Worm (Caenorhabditis elegans) whole organism, L4 larva: ENCODE results near the gene Y49F6B.14.

Experiments
- D1046.2 ChIP-seq: fragments of 200-800 bp; sonication (Bioruptor generic); IDR thresholded peaks from 2 replicates; pipeline ENCODE4 v1.3.6; 2022; ENCODE audit warnings: missing genetic modification characterization, missing compliant biosample characterization
- F44E2.7 ChIP-seq: fragments of 200-800 bp; sonication (Bioruptor generic); IDR thresholded peaks from 2 replicates; pipeline ENCODE4 v2.1.2; 2022; ENCODE audit warnings: missing genetic modification characterization, missing compliant biosample characterization
- R02D3.7 ChIP-seq: fragments of 150-350 bp; sonication (generic microtip); optimal IDR thresholded peaks from 3 replicates; lab custom pipeline; 2014; ENCODE audit warnings: missing biosample characterization, missing genetic modification characterization
- T26A8.4 ChIP-seq: fragments of 200-800 bp; sonication (Bioruptor generic); IDR thresholded peaks from 2 replicates; pipeline ENCODE4 v1.3.6; 2022; ENCODE audit warnings: missing genetic modification characterization, missing compliant biosample characterization
- Y48G9A.11 ChIP-seq: fragments of 200-800 bp; sonication (Bioruptor generic); IDR thresholded peaks from 2 replicates; pipeline ENCODE4 v1.3.6; 2022; ENCODE audit warnings: missing genetic modification reagents, missing genetic modification characterization, missing compliant biosample characterization
- Y5F2A.4 ChIP-seq: fragments of 200-800 bp; sonication (Bioruptor generic); optimal IDR thresholded peaks from 2 replicates; lab custom pipeline; 2018; ENCODE audit warnings: mild to moderate bottlenecking, missing genetic modification characterization, missing compliant biosample characterization
- Y75B8A.6 ChIP-seq: fragments of 200-800 bp; sonication (Bioruptor generic); IDR thresholded peaks from 2 replicates; pipeline ENCODE4 v1.3.6; 2022; ENCODE audit warnings: missing genetic modification reagents, missing genetic modification characterization, missing compliant biosample characterization
- ZK546.5 ChIP-seq, 2 experiments: sonication (generic microtip); optimal IDR thresholded peaks; 2 replicates each; lab custom pipeline; 2017; ENCODE audit warnings: missing biosample characterization in 2 of 2, missing genetic modification characterization in 2 of 2
- ceh-20 ChIP-seq: fragments of 200-800 bp; sonication (Bioruptor generic); IDR thresholded peaks from 2 replicates; pipeline ENCODE4 v1.3.6; 2022; ENCODE audit warnings: missing genetic modification reagents, missing genetic modification characterization, missing compliant biosample characterization
- ceh-82 ChIP-seq: sonication (generic microtip); optimal IDR thresholded peaks from 2 replicates; lab custom pipeline; 2017; ENCODE audit warnings: missing biosample characterization, missing genetic modification characterization
- ctbp-1 ChIP-seq: fragments of 200-800 bp; sonication (Bioruptor generic); IDR thresholded peaks from 2 replicates; pipeline ENCODE4 v1.3.6; 2022; ENCODE audit warnings: missing genetic modification reagents, missing genetic modification characterization, missing compliant biosample characterization
- dmd-9 ChIP-seq: fragments of 200-800 bp; sonication (Bioruptor generic); IDR thresholded peaks from 2 replicates; pipeline ENCODE4 v1.3.6; 2022; ENCODE audit warnings: missing genetic modification reagents, missing genetic modification characterization, missing compliant biosample characterization
- duxl-1 ChIP-seq: sonication (generic microtip); optimal IDR thresholded peaks from 2 replicates; lab custom pipeline; 2016; ENCODE audit warnings: mild to moderate bottlenecking, missing genetic modification characterization, moderate library complexity, missing compliant biosample characterization; ENCODE audit not compliant: poor library complexity
- egl-43 ChIP-seq: fragments of 200-800 bp; sonication (Bioruptor generic); IDR thresholded peaks from 2 replicates; pipeline ENCODE4 v1.3.6; 2022; ENCODE audit warnings: missing genetic modification reagents, missing genetic modification characterization, missing compliant biosample characterization
- fkh-10 ChIP-seq: fragments of 150-350 bp; optimal IDR thresholded peaks from 2 replicates; lab custom pipeline; 2014; ENCODE audit warnings: missing biosample characterization, missing genetic modification reagents, missing genetic modification characterization
- fos-1 ChIP-seq: fragments of 150-350 bp; optimal IDR thresholded peaks from 2 replicates; lab custom pipeline; 2014; ENCODE audit warnings: missing biosample characterization, missing genetic modification characterization
- hlh-11 ChIP-seq: fragments of 200-800 bp; sonication (Bioruptor generic); optimal IDR thresholded peaks from 2 replicates; lab custom pipeline; 2018; ENCODE audit warnings: mild to moderate bottlenecking, missing genetic modification characterization, missing compliant biosample characterization
- hlh-30 ChIP-seq: sonication (generic microtip); optimal IDR thresholded peaks from 2 replicates; lab custom pipeline; 2017; ENCODE audit warnings: antibody characterized with exemption, mild to moderate bottlenecking, missing genetic modification characterization, missing compliant biosample characterization; ENCODE audit not compliant: insufficient read depth
- hmg-1.1 ChIP-seq: fragments of 200-800 bp; sonication (Bioruptor generic); IDR thresholded peaks from 2 replicates; pipeline ENCODE4 v1.3.6; 2022; ENCODE audit warnings: missing genetic modification reagents, missing genetic modification characterization, missing compliant biosample characterization
- jun-1 ChIP-seq: fragments of 150-350 bp; optimal IDR thresholded peaks from 2 replicates; lab custom pipeline; 2014; ENCODE audit warnings: missing biosample characterization, missing genetic modification reagents, missing genetic modification characterization
- lin-13 ChIP-seq: fragments of 150-350 bp; optimal IDR thresholded peaks from 2 replicates; lab custom pipeline; 2014; ENCODE audit warnings: missing biosample characterization, missing genetic modification reagents, missing genetic modification characterization
- lin-29 ChIP-seq: fragments of 200-800 bp; sonication (Bioruptor generic); IDR thresholded peaks from 2 replicates; pipeline ENCODE4 v1.3.6; 2022; ENCODE audit warnings: missing genetic modification reagents, missing genetic modification characterization, missing compliant biosample characterization
- lin-38 ChIP-seq: fragments of 200-800 bp; sonication (Bioruptor generic); IDR thresholded peaks from 2 replicates; pipeline ENCODE4 v1.3.6; 2022; ENCODE audit warnings: missing genetic modification reagents, missing genetic modification characterization, missing compliant biosample characterization
- lin-39 ChIP-seq: fragments of 150-350 bp; optimal IDR thresholded peaks from 2 replicates; lab custom pipeline; 2014; ENCODE audit warnings: missing biosample characterization, missing genetic modification reagents, missing genetic modification characterization
- lir-3 ChIP-seq: sonication (generic microtip); optimal IDR thresholded peaks from 2 replicates; lab custom pipeline; 2016; ENCODE audit warnings: mild to moderate bottlenecking, missing genetic modification characterization, missing compliant biosample characterization
- lsy-2 ChIP-seq, 2 experiments: fragments of 150-350 bp in 1 of 2; sonication (generic microtip) in 1 of 2; optimal IDR thresholded peaks; 2 replicates each; lab custom pipeline; 2014 to 2017; ENCODE audit warnings: missing biosample characterization in 2 of 2, missing genetic modification characterization in 2 of 2
- madf-5 ChIP-seq, 2 experiments: fragments of 200-800 bp; sonication (Bioruptor generic); IDR thresholded peaks; 2 replicates each; pipeline ENCODE4 v1.3.6; 2022; ENCODE audit warnings: missing compliant biosample characterization in 2 of 2, missing genetic modification characterization in 2 of 2
- madf-9 ChIP-seq: fragments of 200-800 bp; sonication (Bioruptor generic); conservative IDR thresholded peaks from 2 replicates; pipeline ENCODE4 v1.3.6; 2022; ENCODE audit warnings: missing genetic modification reagents, missing genetic modification characterization, missing compliant biosample characterization
- mep-1 ChIP-seq: fragments of 150-350 bp; sonication (generic microtip); optimal IDR thresholded peaks from 3 replicates; lab custom pipeline; 2014; ENCODE audit warnings: missing biosample characterization, missing genetic modification characterization
- mxl-3 ChIP-seq: fragments of 200-800 bp; sonication (Bioruptor generic); optimal IDR thresholded peaks from 2 replicates; lab custom pipeline; 2018; ENCODE audit warnings: mild to moderate bottlenecking, missing genetic modification characterization, missing compliant biosample characterization
- nhr-10 ChIP-seq: fragments of 150-350 bp; optimal IDR thresholded peaks from 2 replicates; lab custom pipeline; 2014; ENCODE audit warnings: missing biosample characterization, missing genetic modification characterization
- nhr-102 ChIP-seq: sonication (generic microtip); optimal IDR thresholded peaks from 2 replicates; lab custom pipeline; 2016; ENCODE audit warnings: mild to moderate bottlenecking, missing genetic modification characterization, moderate library complexity, missing compliant biosample characterization
- nhr-111 ChIP-seq: fragments of 200-800 bp; sonication (Bioruptor generic); optimal IDR thresholded peaks from 2 replicates; lab custom pipeline; 2018; ENCODE audit warnings: mild to moderate bottlenecking, missing genetic modification characterization, missing compliant biosample characterization
- nhr-28 ChIP-seq: fragments of 150-350 bp; optimal IDR thresholded peaks from 2 replicates; lab custom pipeline; 2014; ENCODE audit warnings: missing biosample characterization, missing genetic modification characterization
- nhr-42 ChIP-seq: fragments of 200-800 bp; sonication (Bioruptor generic); IDR thresholded peaks from 2 replicates; pipeline ENCODE4 v1.3.6; 2022; ENCODE audit warnings: missing genetic modification characterization, missing compliant biosample characterization
- nhr-76 ChIP-seq: fragments of 150-350 bp; optimal IDR thresholded peaks from 2 replicates; lab custom pipeline; 2014; ENCODE audit warnings: missing biosample characterization, missing genetic modification characterization
- nhr-77 ChIP-seq: fragments of 150-350 bp; optimal IDR thresholded peaks from 2 replicates; lab custom pipeline; 2014; ENCODE audit warnings: missing biosample characterization, missing genetic modification characterization
- rbr-2 ChIP-seq: sonication (generic microtip); optimal IDR thresholded peaks from 2 replicates; lab custom pipeline; 2016; ENCODE audit warnings: missing genotype, missing genetic modification characterization, missing compliant biosample characterization
- saeg-2 ChIP-seq: fragments of 200-800 bp; sonication (Bioruptor generic); IDR thresholded peaks from 2 replicates; pipeline ENCODE4 v1.3.6; 2022; ENCODE audit warnings: missing genetic modification reagents, missing genetic modification characterization, missing compliant biosample characterization
- sdz-12 ChIP-seq: fragments of 200-800 bp; sonication (Bioruptor generic); optimal IDR thresholded peaks from 2 replicates; lab custom pipeline; 2018; ENCODE audit warnings: mild to moderate bottlenecking, missing genetic modification characterization, missing compliant biosample characterization
- spr-1 ChIP-seq: sonication (generic microtip); optimal IDR thresholded peaks from 2 replicates; lab custom pipeline; 2016; ENCODE audit warnings: mild to moderate bottlenecking, missing genetic modification characterization, missing compliant biosample characterization
- tra-1 ChIP-seq: fragments of 200-800 bp; sonication (Bioruptor generic); IDR thresholded peaks from 2 replicates; pipeline ENCODE4 v1.3.6; 2022; ENCODE audit warnings: missing genetic modification reagents, missing genetic modification characterization, missing compliant biosample characterization
- zfp-3 ChIP-seq: fragments of 200-800 bp; sonication (Bioruptor generic); conservative IDR thresholded peaks from 2 replicates; pipeline ENCODE4 v1.3.6; 2022; ENCODE audit warnings: missing genetic modification reagents, missing genetic modification characterization, missing compliant biosample characterization
- zip-2 ChIP-seq: fragments of 150-350 bp; optimal IDR thresholded peaks from 2 replicates; lab custom pipeline; 2014; ENCODE audit warnings: missing biosample characterization, missing genetic modification characterization
- ztf-11 ChIP-seq: fragments of 150-350 bp; optimal IDR thresholded peaks from 2 replicates; lab custom pipeline; 2014; ENCODE audit warnings: missing biosample characterization, missing genetic modification characterization
- ztf-7 ChIP-seq: fragments of 150-350 bp; optimal IDR thresholded peaks from 2 replicates; lab custom pipeline; 2014; ENCODE audit warnings: missing biosample characterization, missing genetic modification characterization

The Y49F6B.14 gene

DNA sequence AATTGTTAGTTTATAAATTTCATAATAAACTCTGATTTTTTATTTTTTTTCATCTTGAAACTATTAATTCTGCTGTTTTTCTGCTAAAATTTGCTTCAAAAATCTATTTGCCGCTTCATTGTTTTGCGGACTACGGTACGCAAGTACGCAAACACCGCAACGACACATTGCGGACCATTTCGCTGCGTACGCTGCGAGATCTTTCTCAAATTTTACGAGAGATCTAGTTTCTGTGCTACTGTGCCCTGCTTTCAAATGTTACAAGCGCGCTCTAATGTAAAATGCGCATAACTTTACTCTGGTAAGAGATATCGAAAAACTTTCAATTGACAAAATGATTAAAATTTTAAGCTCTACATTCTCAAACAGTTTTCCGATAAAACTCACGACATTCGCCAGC lies 8.3 kb upstream of the Y49F6B.14 start (continued):
- TF ChIP-seq mep-1 (tag; lab: Kevin White, UChicago) (peak; percentile 67), ceh-20 (GFP tag; lab: Robert Waterston, UW) (peak; percentile 72; the same call in 1 of the 2 replicates), nhr-42 (GFP tag; lab: Robert Waterston, UW) (peak; percentile 79), saeg-2 (GFP tag; lab: Robert Waterston, UW) (0 out of 2 replicates have a peak, but pooled peaks have one; percentile 33), nhr-28 (tag; lab: Kevin White, UChicago) (peak; percentile 49), hlh-30 (tag; lab: Kevin White, UChicago) (peak; percentile 31), nhr-102 (tag; lab: Kevin White, UChicago) (peak; percentile 11), lin-38 (peak; percentile 96), zfp-3 (GFP tag; lab: Robert Waterston, UW) (peak; percentile 47; the same call in 1 of the 2 replicates), Y75B8A.6 (GFP tag; lab: Robert Waterston, UW) (0 out of 2 replicates have a peak, but pooled peaks have one; percentile 40), hmg-1.1 (GFP tag; lab: Robert Waterston, UW) (peak; percentile 87), egl-43 (GFP tag; lab: Robert Waterston, UW) (0 out of 2 replicates have a peak, but pooled peaks have one; percentile 45), madf-9 (GFP tag; lab: Robert Waterston, UW) (peak; percentile 63; the same call in 1 of the 2 replicates), D1046.2 (GFP tag; lab: Robert Waterston, UW) (0 out of 2 replicates have a peak, but pooled peaks have one; percentile 54)
- TF ChIP-seq, all 104 proteins: peak for 34; not testable (repeated sequence) for 70

DNA sequence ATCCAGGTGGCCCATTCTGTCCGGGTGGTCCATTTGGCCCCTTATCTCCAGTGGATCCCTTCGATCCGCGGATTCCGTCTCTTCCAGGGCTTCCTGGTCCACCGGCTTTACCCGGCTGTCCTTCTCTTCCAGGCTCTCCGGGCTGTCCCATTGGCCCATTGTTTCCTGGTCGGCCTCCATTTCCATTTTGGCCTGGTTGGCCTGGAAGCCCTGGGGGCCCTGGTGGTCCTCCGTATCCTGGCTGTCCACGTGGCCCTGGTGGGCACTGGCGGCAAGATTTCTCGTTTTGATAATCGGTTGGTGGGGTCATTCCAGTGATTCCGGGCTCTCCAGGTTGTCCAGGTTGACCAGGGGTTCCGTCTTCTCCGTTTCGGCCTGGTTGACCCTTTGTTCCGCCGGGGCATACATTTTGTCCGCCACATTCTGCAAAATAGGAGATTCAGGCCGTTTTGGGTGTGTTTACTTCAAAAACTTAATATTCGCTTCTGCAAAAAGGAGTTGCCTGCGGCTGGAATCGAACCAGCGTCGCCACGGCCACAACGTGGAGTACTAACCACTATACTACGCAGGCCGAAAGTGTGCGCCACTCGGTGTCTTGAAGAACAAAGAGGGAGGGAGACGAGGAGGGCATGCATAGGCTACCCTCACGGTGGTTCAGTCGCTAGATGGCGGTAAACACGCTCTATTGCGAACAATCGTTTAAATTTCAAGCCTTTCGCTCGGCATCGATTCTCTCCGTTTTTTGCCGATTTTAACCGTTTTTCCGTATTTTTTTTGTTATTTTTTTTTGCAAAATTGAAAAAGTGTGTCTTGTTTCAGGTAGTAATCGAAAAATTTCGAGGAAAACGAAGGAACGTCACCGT lies 5.9 kb upstream of the Y49F6B.14 start, which contains the start of gene W09G10.9:
TSS of gene W09G10.9 (plus strand) at position 813 of the 863 bp plus-strand sequence.
- TF ChIP-seq hlh-11 (tag; lab: Kevin White, UChicago): peak; percentile 44
- TF ChIP-seq nhr-111 (GFP tag; lab: Kevin White, UChicago): peak; percentile 36
- TF ChIP-seq ztf-11 (tag; lab: Kevin White, UChicago): no peak
- peak; percentile 90 for TF ChIP-seq duxl-1 (tag; lab: Kevin White, UChicago)
- TF ChIP-seq Y5F2A.4 (GFP tag; lab: Kevin White, UChicago): no peak
- TF ChIP-seq nhr-76: no peak
- TF ChIP-seq lsy-2 (tag; optimal IDR thresholded peaks at IDR 0.05; lab: Kevin White, UChicago): peak; percentile 51 to 74
- TF ChIP-seq ztf-7: no peak
- no peak for TF ChIP-seq madf-5 (GFP tag; IDR thresholded peaks at IDR 0.05; lab: Robert Waterston, UW)
- peak; percentile 87 for TF ChIP-seq T26A8.4 (GFP tag; lab: Robert Waterston, UW)
- TF ChIP-seq Y48G9A.11: peak; percentile 84
- peak; percentile 71 for TF ChIP-seq rbr-2 (tag; lab: Kevin White, UChicago)
- TF ChIP-seq nhr-102 (tag; lab: Kevin White, UChicago): peak; percentile 46
- TF ChIP-seq egl-43 (GFP tag; lab: Robert Waterston, UW): peak; percentile 89
- TF ChIP-seq lir-3: no peak
- no peak for TF ChIP-seq nhr-10 (tag; lab: Kevin White, UChicago)
- 0 out of 2 replicates have a peak, but pooled peaks have one; percentile 74 for TF ChIP-seq ceh-20 (GFP tag; lab: Robert Waterston, UW)
- TF ChIP-seq zip-2 (tag; lab: Kevin White, UChicago): no peak
- TF ChIP-seq F44E2.7 (GFP tag; lab: Robert Waterston, UW): 0 out of 2 replicates have a peak, but pooled peaks have one; percentile 37
- TF ChIP-seq lin-38: peak; percentile 95
- peak; percentile 14 for TF ChIP-seq sdz-12 (GFP tag; lab: Kevin White, UChicago)
- TF ChIP-seq ceh-82 (tag; lab: Kevin White, UChicago): no peak
- peak; percentile 15 for TF ChIP-seq mxl-3 (GFP tag; lab: Kevin White, UChicago)
- peak; percentile 80 for TF ChIP-seq lin-13
- TF ChIP-seq tra-1: 0 out of 2 replicates have a peak, but pooled peaks have one; percentile 37
- TF ChIP-seq ZK546.5 (tag; optimal IDR thresholded peaks at IDR 0.05; lab: Kevin White, UChicago): no peak
- no peak for TF ChIP-seq lin-39 (tag; lab: Kevin White, UChicago)
- peak; percentile 61 for TF ChIP-seq nhr-77
- TF ChIP-seq jun-1 (tag; lab: Kevin White, UChicago): peak; percentile 30
- no peak; the same call in 1 of the 2 replicates for TF ChIP-seq lin-29 (GFP tag; lab: Robert Waterston, UW)
- TF ChIP-seq fkh-10 (GFP tag; lab: Kevin White, UChicago): no peak
- TF ChIP-seq R02D3.7 (tag; lab: Kevin White, UChicago): no peak
- TF ChIP-seq ctbp-1 (GFP tag; lab: Robert Waterston, UW): peak; percentile 75
- 0 out of 2 replicates have a peak, but pooled peaks have one; percentile 53 for TF ChIP-seq saeg-2 (GFP tag; lab: Robert Waterston, UW)
- TF ChIP-seq spr-1 (tag; lab: Kevin White, UChicago): peak; percentile 20
- no peak for TF ChIP-seq fos-1 (tag; lab: Kevin White, UChicago)
- peak; percentile 88 for TF ChIP-seq dmd-9
